Fruit fly (Drosophila melanogaster) whole organism, larva: ENCODE measurements around the gene CG46462.

Experiments used
- noc ChIP-seq: fragments of 200-800 bp; sonication (Bioruptor generic); optimal IDR thresholded peaks from 3 replicates; lab custom pipeline; 2019; ENCODE audit warnings: missing biosample characterization, mild to moderate bottlenecking, missing genetic modification characterization, moderate library complexity

Gene CG46462

dm6 chr3L:19906148-19906752 lies 25.2 kb upstream of the CG46462 start:
- TF ChIP-seq noc (tag; lab: Kevin White, UChicago), result no peak

dm6 chr3L:19906780-19907705 lies 24.4 kb upstream of the CG46462 start:
- TF ChIP-seq noc (tag; lab: Kevin White, UChicago), result peak; percentile 35

dm6 chr3L:19907706-19908070 lies 23.8 kb upstream of the CG46462 start:
- TF ChIP-seq noc (tag; lab: Kevin White, UChicago), result no peak

- no peak for TF ChIP-seq noc (tag; lab: Kevin White, UChicago)
These were observed 23.0 kb upstream of the CG46462 start for dm6 chr3L:19908201-19909127.

dm6 chr3L:19909234-19910053 lies 22.0 kb upstream of the CG46462 start:
- no peak for TF ChIP-seq noc (tag; lab: Kevin White, UChicago)

- TF ChIP-seq noc (tag; lab: Kevin White, UChicago), result no peak
These were observed 21.5 kb upstream of the CG46462 start, which contains the start of the genes Mi-2 and Prp3 for dm6 chr3L:19910054-19910414. Mi-2 (minus strand) TSS chr3L:19910215. Prp3 (plus strand) TSS chr3L:19910300.

- no peak for TF ChIP-seq noc (tag; lab: Kevin White, UChicago)
These were observed 18.1 kb upstream of the CG46462 start, which contains the start of gene Mtr3 for dm6 chr3L:19913328-19913936. Mtr3 (minus strand) TSS chr3L:19913715.

dm6 chr3L:19914833-19915232 lies 16.7 kb upstream of the CG46462 start, which contains the start of gene Rpn1:
Rpn1 (plus strand) TSS chr3L:19915051.
- no peak for TF ChIP-seq noc (tag; lab: Kevin White, UChicago)

- TF ChIP-seq noc (tag; lab: Kevin White, UChicago), result no peak
These were observed 11.5 kb upstream of the CG46462 start for dm6 chr3L:19919981-19920380.

dm6 chr3L:19922833-19923745 lies 8.4 kb upstream of the CG46462 start, which contains the start of gene Pfdn6:
Pfdn6 (plus strand) TSS chr3L:19923671.
- no peak for TF ChIP-seq noc (tag; lab: Kevin White, UChicago)

- TF ChIP-seq noc (tag; lab: Kevin White, UChicago), result peak; percentile 28
These were observed 6.7 kb upstream of the CG46462 start, which contains the start of gene Grasp65 for dm6 chr3L:19924771-19925304. Grasp65 (plus strand) TSS chr3L:19924943.

- TF ChIP-seq noc (tag; lab: Kevin White, UChicago), result peak; percentile 16
These were observed 3.0 kb upstream of the CG46462 start, which contains the start of the genes CG8004 and RhoGDI for dm6 chr3L:19928435-19929011. CG8004 (minus strand) TSS chr3L:19928508. RhoGDI (plus strand) TSS chr3L:19928743.
